Worm (Caenorhabditis elegans): ENCODE results near the gene srx-93.

ce11 chrV:3588223-3588622, 32.3 kb downstream of the srx-93 start:
- TF ChIP-seq ceh-31 (tag; optimal IDR thresholded peaks at IDR 0.05) (no peak), pha-4 (tag; optimal IDR thresholded peaks at IDR 0.05) (no peak), unc-55 (GFP tag; optimal IDR thresholded peaks at IDR 0.05) (no peak), ama-1 (optimal IDR thresholded peaks at IDR 0.05) (no peak), sdc-2 (tag; optimal IDR thresholded peaks at IDR 0.05) (no peak), nhr-11 (tag; optimal IDR thresholded peaks at IDR 0.05) (no peak), ahr-1 (tag; optimal IDR thresholded peaks at IDR 0.05) (no peak), nhr-232 (tag; optimal IDR thresholded peaks at IDR 0.05) (no peak), tbx-2 (tag; optimal IDR thresholded peaks at IDR 0.05) (no peak)

Measured in whole organism, late embryonic.